Fruit fly (Drosophila melanogaster) whole organism, embryonic: ENCODE measurements around the gene ftz-f1.
A peak's percentile ranks its signal among the peaks of the same experiment; 100 is the strongest.

Experiments used
- Abd-B ChIP-seq: fragments of 200-800 bp; sonication (Bioruptor generic); optimal IDR thresholded peaks from 2 replicates; lab custom pipeline; 2018; ENCODE audit warnings: missing biosample characterization, mild to moderate bottlenecking, missing genetic modification characterization, moderate library complexity
- CG10274 ChIP-seq: fragments of 200-800 bp; sonication (Bioruptor generic); optimal IDR thresholded peaks from 3 replicates; lab custom pipeline; 2017; ENCODE audit warnings: missing biosample characterization, mild to moderate bottlenecking, missing genetic modification characterization
- CG12236 ChIP-seq: fragments of 200-800 bp; sonication (Bioruptor generic); optimal IDR thresholded peaks from 2 replicates; lab custom pipeline; 2016; ENCODE audit warnings: missing biosample characterization, missing genetic modification characterization
- CG1233 ChIP-seq: fragments of 200-800 bp; sonication (Bioruptor generic); optimal IDR thresholded peaks from 4 replicates; lab custom pipeline; 2018; ENCODE audit warnings: missing biosample characterization, mild to moderate bottlenecking, missing genetic modification characterization
- CG14050 ChIP-seq: fragments of 200-800 bp; sonication (Bioruptor generic); IDR thresholded peaks from 3 replicates; pipeline ENCODE4 v1.3.6; 2022; ENCODE audit warnings: missing biosample characterization, missing genetic modification characterization
- CG14441 ChIP-seq: fragments of 200-800 bp; sonication (Bioruptor generic); IDR thresholded peaks from 2 replicates; pipeline ENCODE4 v1.3.6; 2022; ENCODE audit warnings: missing biosample characterization, missing genetic modification characterization
- CG15601 ChIP-seq: fragments of 200-800 bp; sonication (Bioruptor generic); optimal IDR thresholded peaks from 3 replicates; lab custom pipeline; 2019; ENCODE audit warnings: missing biosample characterization, mild to moderate bottlenecking, missing genetic modification characterization, moderate library complexity
- CG16813 ChIP-seq: fragments of 200-800 bp; sonication (Bioruptor generic); IDR thresholded peaks from 3 replicates; pipeline ENCODE4 v1.3.6; 2022; ENCODE audit warnings: missing biosample characterization, missing genetic modification characterization; ENCODE audit not compliant: partially characterized antibody
- CG17385 ChIP-seq: fragments of 200-800 bp; sonication (Bioruptor generic); optimal IDR thresholded peaks from 3 replicates; lab custom pipeline; 2018; ENCODE audit warnings: missing biosample characterization, mild to moderate bottlenecking, missing genetic modification characterization
- CG18476 ChIP-seq: fragments of 200-800 bp; sonication (Bioruptor generic); optimal IDR thresholded peaks from 2 replicates; lab custom pipeline; 2016; ENCODE audit warnings: missing biosample characterization, mild to moderate bottlenecking, missing genetic modification characterization
- CG18599 ChIP-seq: fragments of 200-800 bp; sonication (Bioruptor generic); optimal IDR thresholded peaks from 3 replicates; lab custom pipeline; 2017; ENCODE audit warnings: missing biosample characterization, missing genetic modification characterization, mild to moderate bottlenecking, moderate library complexity, missing genetic modification reagents
- CG30431 ChIP-seq: fragments of 200-800 bp; sonication (Bioruptor generic); optimal IDR thresholded peaks from 2 replicates; lab custom pipeline; 2017; ENCODE audit warnings: missing biosample characterization, missing genetic modification characterization
- CG3281 ChIP-seq: fragments of 200-800 bp; sonication (Bioruptor generic); optimal IDR thresholded peaks from 3 replicates; lab custom pipeline; 2017; ENCODE audit warnings: missing biosample characterization, mild to moderate bottlenecking, missing genetic modification characterization
- CG34224 ChIP-seq: fragments of 200-800 bp; sonication (Bioruptor generic); IDR thresholded peaks from 3 replicates; pipeline ENCODE4 v1.3.6; 2022; ENCODE audit warnings: missing biosample characterization, missing genetic modification characterization; ENCODE audit not compliant: partially characterized antibody
- CG4820 ChIP-seq: fragments of 200-800 bp; sonication (Bioruptor generic); optimal IDR thresholded peaks from 3 replicates; lab custom pipeline; 2016; ENCODE audit warnings: missing biosample characterization, missing genetic modification characterization
- CG9215 ChIP-seq: fragments of 200-800 bp; sonication (Bioruptor generic); IDR thresholded peaks from 2 replicates; pipeline ENCODE4 v1.3.6; 2022; ENCODE audit warnings: missing biosample characterization, missing genetic modification characterization
- CG9727 ChIP-seq: fragments of 200-800 bp; sonication (Bioruptor generic); optimal IDR thresholded peaks from 3 replicates; lab custom pipeline; 2017; ENCODE audit warnings: missing biosample characterization, mild to moderate bottlenecking, missing genetic modification characterization
- Camta ChIP-seq: fragments of 200-800 bp; sonication (Bioruptor generic); optimal IDR thresholded peaks from 2 replicates; lab custom pipeline; 2016; ENCODE audit warnings: missing biosample characterization, missing genetic modification characterization
- Dfd ChIP-seq, 2 experiments: fragments of >200 bp; optimal IDR thresholded peaks; 2 replicates each; lab custom pipeline; 2017; ENCODE audit warnings: missing biosample characterization in 2 of 2, missing genetic modification characterization in 2 of 2
- Dref ChIP-seq: fragments of 200-800 bp; sonication (Bioruptor generic); IDR thresholded peaks from 2 replicates; pipeline ENCODE4 v1.3.6; 2022; ENCODE audit warnings: missing biosample characterization, missing genetic modification characterization
- GATAe ChIP-seq: fragments of 200-800 bp; sonication (Bioruptor generic); conservative IDR thresholded peaks from 2 replicates; pipeline ENCODE4 v1.3.6; 2022; ENCODE audit warnings: missing biosample characterization, missing genetic modification characterization
- Kr ChIP-seq: fragments of 200-800 bp; sonication (Bioruptor generic); optimal IDR thresholded peaks from 2 replicates; lab custom pipeline; 2017; ENCODE audit warnings: missing biosample characterization, mild to moderate bottlenecking, missing genetic modification characterization
- Lpt ChIP-seq: fragments of >200 bp; optimal IDR thresholded peaks from 2 replicates; lab custom pipeline; 2018; ENCODE audit warnings: missing biosample characterization, missing genetic modification characterization
- Neu2 ChIP-seq: fragments of 200-800 bp; sonication (Bioruptor generic); optimal IDR thresholded peaks from 3 replicates; lab custom pipeline; 2016; ENCODE audit warnings: missing biosample characterization, missing genetic modification characterization, borderline replicate concordance
- Nf-YA ChIP-seq: fragments of 200-800 bp; sonication (Bioruptor generic); IDR thresholded peaks from 2 replicates; pipeline ENCODE4 v1.3.6; 2022; ENCODE audit warnings: missing biosample characterization, missing genetic modification characterization
- Opbp ChIP-seq: fragments of 200-800 bp; sonication (Bioruptor generic); IDR thresholded peaks from 3 replicates; pipeline ENCODE4 v1.3.6; 2022; ENCODE audit warnings: missing biosample characterization, missing genetic modification characterization; ENCODE audit not compliant: partially characterized antibody
- Usf ChIP-seq: fragments of 200-800 bp; sonication (Bioruptor generic); optimal IDR thresholded peaks from 2 replicates; lab custom pipeline; 2017; ENCODE audit warnings: missing genotype, missing biosample characterization, missing genetic modification characterization
- abd-A ChIP-seq: fragments of 200-800 bp; sonication (Bioruptor generic); optimal IDR thresholded peaks from 3 replicates; lab custom pipeline; 2019; ENCODE audit warnings: missing biosample characterization, mild to moderate bottlenecking, missing genetic modification characterization, moderate library complexity
- ato ChIP-seq: fragments of 200-800 bp; sonication (Bioruptor generic); IDR thresholded peaks from 2 replicates; pipeline ENCODE4 v1.3.6; 2022; ENCODE audit warnings: missing biosample characterization, missing genetic modification characterization; ENCODE audit not compliant: partially characterized antibody
- bigmax ChIP-seq: fragments of 200-800 bp; sonication (Bioruptor generic); optimal IDR thresholded peaks from 2 replicates; lab custom pipeline; 2018; ENCODE audit warnings: missing biosample characterization, mild to moderate bottlenecking, missing genetic modification characterization
- cad ChIP-seq: fragments of >200 bp; optimal IDR thresholded peaks from 2 replicates; lab custom pipeline; 2017; ENCODE audit warnings: missing biosample characterization, missing genetic modification characterization
- cato ChIP-seq: fragments of 200-800 bp; sonication (Bioruptor generic); optimal IDR thresholded peaks from 2 replicates; lab custom pipeline; 2016; ENCODE audit warnings: missing biosample characterization, missing genetic modification characterization, borderline replicate concordance
- dysf ChIP-seq: fragments of 200-800 bp; sonication (Bioruptor generic); IDR thresholded peaks from 3 replicates; pipeline ENCODE4 v1.3.6; 2022; ENCODE audit warnings: missing biosample characterization, missing genetic modification characterization
- emc ChIP-seq: fragments of 200-800 bp; sonication (Bioruptor generic); optimal IDR thresholded peaks from 2 replicates; lab custom pipeline; 2016; ENCODE audit warnings: missing biosample characterization, missing genetic modification characterization
- ems ChIP-seq: fragments of 200-800 bp; sonication (Bioruptor generic); optimal IDR thresholded peaks from 3 replicates; lab custom pipeline; 2016; ENCODE audit warnings: missing biosample characterization, missing genetic modification characterization
- esg ChIP-seq: fragments of 200-800 bp; sonication (Bioruptor generic); conservative IDR thresholded peaks from 2 replicates; pipeline ENCODE4 v1.3.6; 2022; ENCODE audit warnings: missing biosample characterization, missing genetic modification characterization
- fd96Cb ChIP-seq: fragments of 200-800 bp; sonication (Bioruptor generic); optimal IDR thresholded peaks from 2 replicates; lab custom pipeline; 2018; ENCODE audit warnings: missing biosample characterization, mild to moderate bottlenecking, missing genetic modification characterization, moderate library complexity
- gcm ChIP-seq: fragments of 200-800 bp; sonication (Bioruptor generic); optimal IDR thresholded peaks from 2 replicates; lab custom pipeline; 2019; ENCODE audit warnings: missing biosample characterization, mild to moderate bottlenecking, missing genetic modification characterization, moderate library complexity
- gcm2 ChIP-seq: fragments of 200-800 bp; sonication (Bioruptor generic); optimal IDR thresholded peaks from 2 replicates; lab custom pipeline; 2016; ENCODE audit warnings: missing biosample characterization, missing genetic modification characterization
- hbn ChIP-seq: fragments of 200-800 bp; sonication (Bioruptor generic); IDR thresholded peaks from 2 replicates; pipeline ENCODE4 v1.3.6; 2022; ENCODE audit warnings: missing biosample characterization, missing genetic modification characterization; ENCODE audit not compliant: partially characterized antibody
- lmd ChIP-seq: fragments of 200-800 bp; sonication (Bioruptor generic); IDR thresholded peaks from 2 replicates; pipeline ENCODE4 v1.3.6; 2022; ENCODE audit warnings: missing biosample characterization, missing genetic modification characterization
- nerfin-1 ChIP-seq: fragments of 200-800 bp; sonication (Bioruptor generic); optimal IDR thresholded peaks from 3 replicates; lab custom pipeline; 2019; ENCODE audit warnings: missing biosample characterization, mild to moderate bottlenecking, missing genetic modification characterization, moderate library complexity
- sc ChIP-seq, 3 experiments: fragments of >200 bp in 2 of 3; fragments of 200-800 bp in 1 of 3; sonication (Bioruptor generic) in 1 of 3; optimal IDR thresholded peaks; 2 replicates in 2 of 3; 3 replicates in 1 of 3; lab custom pipeline; 2017; ENCODE audit warnings: mild to moderate bottlenecking in 1 of 3, missing biosample characterization in 1 of 3, missing genetic modification characterization in 1 of 3, missing genetic modification reagents in 1 of 3
- sr ChIP-seq: fragments of 200-800 bp; sonication (Bioruptor generic); IDR thresholded peaks from 3 replicates; pipeline ENCODE4 v1.3.6; 2022; ENCODE audit warnings: missing biosample characterization, missing genetic modification characterization
- ssp ChIP-seq: fragments of 200-800 bp; sonication (Bioruptor generic); IDR thresholded peaks from 2 replicates; pipeline ENCODE4 v1.3.6; 2022; ENCODE audit warnings: missing biosample characterization, missing genetic modification characterization
- tin ChIP-seq: fragments of 200-800 bp; sonication (Bioruptor generic); optimal IDR thresholded peaks from 3 replicates; lab custom pipeline; 2016; ENCODE audit warnings: missing biosample characterization, missing genetic modification characterization
- zen ChIP-seq: fragments of 200-800 bp; sonication (Bioruptor generic); optimal IDR thresholded peaks from 3 replicates; lab custom pipeline; 2018; ENCODE audit warnings: missing biosample characterization, mild to moderate bottlenecking, missing genetic modification characterization, moderate library complexity
- zf30C ChIP-seq: fragments of 200-800 bp; sonication (Bioruptor generic); optimal IDR thresholded peaks from 3 replicates; lab custom pipeline; 2018; ENCODE audit warnings: missing biosample characterization, mild to moderate bottlenecking, missing genetic modification characterization

ftz-f1 gene

DNA sequence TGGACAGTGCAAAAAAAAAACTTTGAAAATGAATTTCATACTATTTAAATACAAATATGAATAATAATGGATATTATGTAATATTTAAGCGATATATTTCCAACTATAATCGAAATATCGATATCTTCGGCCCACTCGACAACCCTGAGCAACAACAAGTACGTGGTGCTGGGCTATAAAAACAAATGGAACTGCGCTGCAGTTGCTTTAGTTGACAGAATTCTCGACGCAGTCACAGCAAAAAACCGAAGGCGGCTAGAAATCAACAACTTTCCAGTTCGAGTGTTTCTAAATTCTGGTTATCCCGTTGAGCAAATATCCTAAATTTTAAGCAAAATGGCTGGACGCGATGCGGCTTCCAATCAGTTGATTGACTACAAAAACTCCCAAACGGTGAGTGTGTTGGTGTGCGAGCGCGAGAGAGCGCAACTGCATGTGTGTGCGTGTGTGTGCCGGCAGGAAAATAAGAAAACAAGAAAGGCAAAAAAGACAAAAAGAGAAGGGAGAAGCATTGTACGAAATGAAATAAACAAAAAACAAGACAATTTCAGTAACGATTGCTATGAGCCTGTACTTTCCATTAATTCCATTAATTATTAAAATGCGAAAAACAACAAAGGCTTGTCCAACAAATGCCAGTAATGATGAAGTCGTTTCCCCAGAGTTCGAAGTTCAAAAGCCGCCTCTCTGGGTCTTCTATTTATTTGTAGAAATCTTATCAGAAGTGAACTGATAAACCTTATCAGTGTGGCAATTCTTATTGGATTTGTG is 21.5 kb upstream of the ftz-f1 start, which contains the start of gene Cat (continued):
- TF ChIP-seq CG4820 (GFP tag; lab: Kevin White, UChicago) (peak; percentile 6), ems (peak; percentile 15), CG30431 (GFP tag; lab: Kevin White, UChicago) (no peak), ssp (GFP tag; lab: Robert Waterston, UW) (no peak), CG34224 (GFP tag; lab: Robert Waterston, UW) (peak; percentile 89), cato (GFP tag; lab: Kevin White, UChicago) (no peak), hbn (GFP tag; lab: Robert Waterston, UW) (peak; percentile 86), CG14441 (GFP tag; lab: Robert Waterston, UW) (no peak), CG9215 (GFP tag; lab: Robert Waterston, UW) (no peak), bigmax (GFP tag; lab: Kevin White, UChicago) (no peak), emc (GFP tag; lab: Kevin White, UChicago) (no peak), abd-A (tag; lab: Kevin White, UChicago) (no peak), esg (no peak), CG17385 (peak; percentile 36), Abd-B (GFP tag; lab: Kevin White, UChicago) (peak; percentile 78), zf30C (GFP tag; lab: Kevin White, UChicago) (no peak), cad (GFP tag; lab: Kevin White, UChicago) (peak; percentile 12), Neu2 (GFP tag; lab: Kevin White, UChicago) (no peak), gcm2 (GFP tag; lab: Kevin White, UChicago) (no peak), CG3281 (GFP tag; lab: Kevin White, UChicago) (peak; percentile 23), Dref (GFP tag; lab: Robert Waterston, UW) (no peak; the same call in 1 of the 2 replicates), ato (GFP tag; lab: Robert Waterston, UW) (peak; percentile 32; the same call in 1 of the 2 replicates), sr (GFP tag; lab: Robert Waterston, UW) (no peak), dysf (GFP tag; lab: Robert Waterston, UW) (no peak; the same call in 2 of the 3 replicates), CG16813 (GFP tag; lab: Robert Waterston, UW) (no peak; the same call in 2 of the 3 replicates), CG1233 (GFP tag; lab: Kevin White, UChicago) (peak; percentile 6), sc (optimal IDR thresholded peaks at IDR 0.05; lab: Kevin White, UChicago) (no peak), sc (GFP tag; optimal IDR thresholded peaks at IDR 0.05; lab: Kevin White, UChicago) (no peak), Dfd (GFP tag; optimal IDR thresholded peaks at IDR 0.05; lab: Kevin White, UChicago) (no peak), CG9727 (peak; percentile 44), GATAe (no peak), nerfin-1 (tag; lab: Kevin White, UChicago) (peak; percentile 32), Nf-YA (GFP tag; lab: Robert Waterston, UW) (no peak), lmd (no peak), gcm (GFP tag; lab: Kevin White, UChicago) (peak; percentile 39), CG18476 (peak; percentile 37), CG14050 (GFP tag; lab: Robert Waterston, UW) (no peak), Opbp (GFP tag; lab: Robert Waterston, UW) (peak; percentile 80; the same call in 2 of the 3 replicates), Camta (GFP tag; lab: Kevin White, UChicago) (no peak), tin (peak; percentile 41), CG18599 (GFP tag; lab: Kevin White, UChicago) (no peak), Lpt (GFP tag; lab: Kevin White, UChicago) (no peak), zen (tag; lab: Kevin White, UChicago) (peak; percentile 16), CG15601 (tag; lab: Kevin White, UChicago) (peak; percentile 40), Kr (no peak), CG10274 (no peak), fd96Cb (tag; lab: Kevin White, UChicago) (no peak), Usf (GFP tag; lab: Kevin White, UChicago) (no peak), CG12236 (GFP tag; lab: Kevin White, UChicago) (no peak)
